Worm (Caenorhabditis elegans): ENCODE measurements around the gene H04M03.3.

The H04M03.3 gene

ce11 chrIV:5939908-5940307, 48.5 kb downstream of the H04M03.3 start:
- TF ChIP-seq ceh-19 (GFP tag; optimal IDR thresholded peaks at IDR 0.05): no peak
- no peak for TF ChIP-seq pros-1 (tag; optimal IDR thresholded peaks at IDR 0.05)

- TF ChIP-seq unc-42 (tag; optimal IDR thresholded peaks at IDR 0.05) (no peak), unc-55 (GFP tag; optimal IDR thresholded peaks at IDR 0.05) (no peak), ceh-18 (tag; optimal IDR thresholded peaks at IDR 0.05) (no peak), pax-1 (tag; optimal IDR thresholded peaks at IDR 0.05) (no peak), unc-86 (tag; optimal IDR thresholded peaks at IDR 0.05) (no peak), unc-3 (GFP tag; conservative IDR thresholded peaks at IDR 0.05) (no peak), unc-3 (tag; optimal IDR thresholded peaks at IDR 0.05) (no peak), ref-2 (tag; optimal IDR thresholded peaks at IDR 0.05) (no peak), K09A11.1 (tag; optimal IDR thresholded peaks at IDR 0.05; ENCODE audit: insufficient read depth) (no peak), eyg-1 (tag; optimal IDR thresholded peaks at IDR 0.05) (no peak)
Measured at ce11 chrIV:5940608-5941007, 49.2 kb downstream of the H04M03.3 start.

ce11 chrIV:5941236-5941976, 50.0 kb downstream of the H04M03.3 start, which contains the start of gene pfkb-1.2:
pfkb-1.2 (plus strand) TSS chrIV:5941926.
- TF ChIP-seq ztf-16 (tag; optimal IDR thresholded peaks at IDR 0.05) (no peak), fax-1 (tag; optimal IDR thresholded peaks at IDR 0.05) (no peak), F13H6.1 (tag; optimal IDR thresholded peaks at IDR 0.05) (no peak), unc-42 (tag; optimal IDR thresholded peaks at IDR 0.05) (peak; percentile 1), elt-4 (tag; optimal IDR thresholded peaks at IDR 0.05) (no peak), sox-4 (tag; optimal IDR thresholded peaks at IDR 0.05) (no peak)

Measured in whole organism, late embryonic.